Fruit fly (Drosophila melanogaster) whole organism, embryonic: ENCODE data around the gene CG2129.

ENCODE experiments used
- Asciz ChIP-seq: fragments of 200-800 bp; sonication (Bioruptor generic); optimal IDR thresholded peaks from 2 replicates; lab custom pipeline; 2017; ENCODE audit warnings: missing biosample characterization, mild to moderate bottlenecking, missing genetic modification characterization, missing genetic modification reagents
- CG10431 ChIP-seq: fragments of 200-800 bp; sonication (Bioruptor generic); optimal IDR thresholded peaks from 3 replicates; lab custom pipeline; 2018; ENCODE audit warnings: missing biosample characterization, mild to moderate bottlenecking, missing genetic modification characterization
- CG11504 ChIP-seq: fragments of 200-800 bp; sonication (Bioruptor generic); optimal IDR thresholded peaks from 3 replicates; lab custom pipeline; 2019; ENCODE audit warnings: missing biosample characterization, mild to moderate bottlenecking, missing genetic modification characterization, moderate library complexity
- CG11696 ChIP-seq: fragments of 200-800 bp; sonication (Bioruptor generic); IDR thresholded peaks from 2 replicates; pipeline ENCODE4 v1.3.6; 2022; ENCODE audit warnings: missing biosample characterization, missing genetic modification characterization
- CG12155 ChIP-seq: fragments of 200-800 bp; sonication (Bioruptor generic); optimal IDR thresholded peaks from 3 replicates; lab custom pipeline; 2016; ENCODE audit warnings: missing biosample characterization, missing genetic modification characterization
- CG12219 ChIP-seq: fragments of 200-800 bp; sonication (Bioruptor generic); optimal IDR thresholded peaks from 3 replicates; lab custom pipeline; 2018; ENCODE audit warnings: missing biosample characterization, mild to moderate bottlenecking, missing genetic modification characterization
- CG14710 ChIP-seq: fragments of 200-800 bp; sonication (Bioruptor generic); optimal IDR thresholded peaks from 3 replicates; lab custom pipeline; 2019; ENCODE audit warnings: missing biosample characterization, mild to moderate bottlenecking, missing genetic modification characterization, moderate library complexity
- CG15011 ChIP-seq: fragments of 200-800 bp; sonication (Bioruptor generic); optimal IDR thresholded peaks from 3 replicates; lab custom pipeline; 2018; ENCODE audit warnings: missing biosample characterization, mild to moderate bottlenecking, missing genetic modification characterization
- CG15601 ChIP-seq: fragments of 200-800 bp; sonication (Bioruptor generic); optimal IDR thresholded peaks from 3 replicates; lab custom pipeline; 2019; ENCODE audit warnings: missing biosample characterization, mild to moderate bottlenecking, missing genetic modification characterization, moderate library complexity
- CG15696 ChIP-seq: fragments of 200-800 bp; sonication (Bioruptor generic); optimal IDR thresholded peaks from 2 replicates; lab custom pipeline; 2019; ENCODE audit warnings: missing biosample characterization, mild to moderate bottlenecking, missing genetic modification characterization, moderate library complexity
- CG1603 ChIP-seq: fragments of 200-800 bp; sonication (Bioruptor generic); optimal IDR thresholded peaks from 2 replicates; lab custom pipeline; 2019; ENCODE audit warnings: missing biosample characterization, mild to moderate bottlenecking, missing genetic modification characterization, moderate library complexity
- CG16815 ChIP-seq: fragments of 200-800 bp; sonication (Bioruptor generic); optimal IDR thresholded peaks from 3 replicates; lab custom pipeline; 2017; ENCODE audit warnings: missing biosample characterization, mild to moderate bottlenecking, missing genetic modification characterization
- CG17328 ChIP-seq: fragments of 200-800 bp; sonication (Bioruptor generic); IDR thresholded peaks from 2 replicates; pipeline ENCODE4 v1.3.6; 2022; ENCODE audit warnings: missing biosample characterization, missing genetic modification characterization
- CG18262 ChIP-seq: fragments of 200-800 bp; optimal IDR thresholded peaks from 3 replicates; lab custom pipeline; 2019; ENCODE audit warnings: missing biosample characterization, mild to moderate bottlenecking, missing genetic modification characterization, moderate library complexity
- CG18476 ChIP-seq: fragments of 200-800 bp; sonication (Bioruptor generic); optimal IDR thresholded peaks from 2 replicates; lab custom pipeline; 2016; ENCODE audit warnings: missing biosample characterization, mild to moderate bottlenecking, missing genetic modification characterization
- CG18599 ChIP-seq: fragments of 200-800 bp; sonication (Bioruptor generic); optimal IDR thresholded peaks from 3 replicates; lab custom pipeline; 2017; ENCODE audit warnings: missing biosample characterization, missing genetic modification characterization, mild to moderate bottlenecking, moderate library complexity, missing genetic modification reagents
- CG2202 ChIP-seq: fragments of 200-800 bp; sonication (Bioruptor generic); optimal IDR thresholded peaks from 2 replicates; lab custom pipeline; 2018; ENCODE audit warnings: missing biosample characterization, mild to moderate bottlenecking, missing genetic modification characterization
- CG2712 ChIP-seq: fragments of 200-800 bp; optimal IDR thresholded peaks from 3 replicates; lab custom pipeline; 2019; ENCODE audit warnings: missing biosample characterization, mild to moderate bottlenecking, missing genetic modification characterization, moderate library complexity
- CG34422 ChIP-seq: fragments of 200-800 bp; sonication (Bioruptor generic); IDR thresholded peaks from 3 replicates; pipeline ENCODE4 v1.3.6; 2022; ENCODE audit warnings: missing biosample characterization, missing genetic modification characterization
- CG4328 ChIP-seq: fragments of 200-800 bp; sonication (Bioruptor generic); optimal IDR thresholded peaks from 3 replicates; lab custom pipeline; 2017; ENCODE audit warnings: missing biosample characterization, missing genetic modification reagents, missing genetic modification characterization
- CG6683 ChIP-seq: fragments of 200-800 bp; sonication (Bioruptor generic); optimal IDR thresholded peaks from 2 replicates; lab custom pipeline; 2017; ENCODE audit warnings: missing biosample characterization, mild to moderate bottlenecking, missing genetic modification characterization, missing genetic modification reagents
- CG7839 ChIP-seq: fragments of 200-800 bp; sonication (Bioruptor generic); optimal IDR thresholded peaks from 3 replicates; lab custom pipeline; 2018; ENCODE audit warnings: missing biosample characterization, mild to moderate bottlenecking, missing genetic modification characterization, moderate library complexity
- CG8089 ChIP-seq: fragments of 200-800 bp; sonication (Bioruptor generic); optimal IDR thresholded peaks from 3 replicates; lab custom pipeline; 2016; ENCODE audit warnings: missing biosample characterization, missing genetic modification characterization
- Dip3 ChIP-seq: fragments of 200-800 bp; sonication (Bioruptor generic); optimal IDR thresholded peaks from 3 replicates; lab custom pipeline; 2016; ENCODE audit warnings: missing biosample characterization, missing genetic modification characterization
- Hmr ChIP-seq: fragments of 200-800 bp; sonication (Bioruptor generic); optimal IDR thresholded peaks from 3 replicates; lab custom pipeline; 2017; ENCODE audit warnings: mild to moderate bottlenecking, missing biosample characterization, missing genetic modification reagents, missing genetic modification characterization
- Hmx ChIP-seq: fragments of 200-800 bp; sonication (Bioruptor generic); optimal IDR thresholded peaks from 2 replicates; lab custom pipeline; 2016; ENCODE audit warnings: missing biosample characterization, missing genetic modification characterization
- Hr78 ChIP-seq, 2 experiments: fragments of 200-800 bp in 1 of 2; fragments of >200 bp in 1 of 2; sonication (Bioruptor generic) in 1 of 2; optimal IDR thresholded peaks; 2 replicates each; lab custom pipeline; 2017 to 2019; ENCODE audit warnings: missing biosample characterization in 2 of 2, missing genetic modification characterization in 2 of 2, mild to moderate bottlenecking in 1 of 2, moderate library complexity in 1 of 2
- MBD-R2 ChIP-seq: fragments of 200-800 bp; sonication (Bioruptor generic); IDR thresholded peaks from 2 replicates; pipeline ENCODE4 v1.3.6; 2022; ENCODE audit warnings: missing biosample characterization, missing genetic modification characterization
- Meics ChIP-seq: fragments of 200-800 bp; sonication (Bioruptor generic); optimal IDR thresholded peaks from 2 replicates; lab custom pipeline; 2017; ENCODE audit warnings: missing biosample characterization, mild to moderate bottlenecking, missing genetic modification characterization
- Mes4 ChIP-seq: fragments of 200-800 bp; sonication (Bioruptor generic); optimal IDR thresholded peaks from 2 replicates; lab custom pipeline; 2016; ENCODE audit warnings: missing biosample characterization, missing genetic modification characterization
- Myb ChIP-seq: fragments of 200-800 bp; sonication (Bioruptor generic); optimal IDR thresholded peaks from 2 replicates; lab custom pipeline; 2016; ENCODE audit warnings: missing biosample characterization, missing genetic modification characterization
- NC2β ChIP-seq: fragments of 200-800 bp; sonication (Bioruptor generic); optimal IDR thresholded peaks from 2 replicates; lab custom pipeline; 2016; ENCODE audit warnings: missing biosample characterization, missing genetic modification characterization
- Sox102F ChIP-seq: fragments of 200-800 bp; sonication (Bioruptor generic); optimal IDR thresholded peaks from 2 replicates; lab custom pipeline; 2018; ENCODE audit warnings: missing biosample characterization, mild to moderate bottlenecking, missing genetic modification characterization, moderate library complexity
- danr ChIP-seq: fragments of 200-800 bp; sonication (Bioruptor generic); IDR thresholded peaks from 2 replicates; pipeline ENCODE4 v1.3.6; 2022; ENCODE audit warnings: missing biosample characterization, missing genetic modification characterization
- fd64A ChIP-seq: fragments of 200-800 bp; sonication (Bioruptor generic); optimal IDR thresholded peaks from 3 replicates; lab custom pipeline; 2018; ENCODE audit warnings: missing biosample characterization, mild to moderate bottlenecking, missing genetic modification characterization
- ftz-f1 ChIP-seq: fragments of 200-800 bp; sonication (Bioruptor generic); optimal IDR thresholded peaks from 2 replicates; lab custom pipeline; 2016; ENCODE audit warnings: missing biosample characterization, missing genetic modification characterization
- gce ChIP-seq: fragments of 200-800 bp; sonication (Bioruptor generic); IDR thresholded peaks from 3 replicates; pipeline ENCODE4 v1.3.6; 2022; ENCODE audit warnings: missing biosample characterization, missing genetic modification characterization
- gcm ChIP-seq: fragments of 200-800 bp; sonication (Bioruptor generic); optimal IDR thresholded peaks from 2 replicates; lab custom pipeline; 2019; ENCODE audit warnings: missing biosample characterization, mild to moderate bottlenecking, missing genetic modification characterization, moderate library complexity
- hbn ChIP-seq: fragments of 200-800 bp; sonication (Bioruptor generic); IDR thresholded peaks from 2 replicates; pipeline ENCODE4 v1.3.6; 2022; ENCODE audit warnings: missing biosample characterization, missing genetic modification characterization; ENCODE audit not compliant: partially characterized antibody
- knrl ChIP-seq: fragments of 200-800 bp; sonication (Bioruptor generic); IDR thresholded peaks from 3 replicates; pipeline ENCODE4 v1.3.6; 2022; ENCODE audit warnings: missing biosample characterization, missing genetic modification characterization; ENCODE audit not compliant: partially characterized antibody
- pfk ChIP-seq: fragments of 200-800 bp; sonication (Bioruptor generic); optimal IDR thresholded peaks from 2 replicates; lab custom pipeline; 2018; ENCODE audit warnings: missing biosample characterization, mild to moderate bottlenecking, missing genetic modification characterization, moderate library complexity
- phol ChIP-seq: fragments of 200-800 bp; sonication (Bioruptor generic); optimal IDR thresholded peaks from 3 replicates; lab custom pipeline; 2018; ENCODE audit warnings: missing biosample characterization, mild to moderate bottlenecking, missing genetic modification characterization, moderate library complexity
- pzg ChIP-seq: fragments of 200-800 bp; sonication (Bioruptor generic); optimal IDR thresholded peaks from 3 replicates; lab custom pipeline; 2018; ENCODE audit warnings: missing biosample characterization, mild to moderate bottlenecking, missing genetic modification characterization, moderate library complexity
- row ChIP-seq: fragments of 200-800 bp; sonication (Bioruptor generic); IDR thresholded peaks from 3 replicates; pipeline ENCODE4 v1.3.6; 2022; ENCODE audit warnings: missing biosample characterization, missing genetic modification characterization
- run ChIP-seq: fragments of 200-800 bp; sonication (Bioruptor generic); optimal IDR thresholded peaks from 3 replicates; lab custom pipeline; 2018; ENCODE audit warnings: missing biosample characterization, mild to moderate bottlenecking, missing genetic modification characterization
- sens ChIP-seq: fragments of 200-800 bp; sonication (Bioruptor generic); peaks from one replicate; lab custom pipeline; 2016; ENCODE audit warnings: missing biosample characterization, missing genetic modification characterization
- twi ChIP-seq: fragments of 200-800 bp; optimal IDR thresholded peaks from 2 replicates; lab custom pipeline; 2019; ENCODE audit warnings: missing biosample characterization, mild to moderate bottlenecking, missing genetic modification characterization, moderate library complexity
- unc-4 ChIP-seq: fragments of 200-800 bp; sonication (Bioruptor generic); IDR thresholded peaks from 2 replicates; pipeline ENCODE4 v1.3.6; 2022; ENCODE audit warnings: missing biosample characterization, missing genetic modification characterization; ENCODE audit not compliant: partially characterized antibody
- vvl ChIP-seq: fragments of 200-800 bp; sonication (Bioruptor generic); IDR thresholded peaks from 2 replicates; pipeline ENCODE4 v1.3.6; 2022; ENCODE audit warnings: missing biosample characterization, missing genetic modification characterization

The CG2129 gene

DNA sequence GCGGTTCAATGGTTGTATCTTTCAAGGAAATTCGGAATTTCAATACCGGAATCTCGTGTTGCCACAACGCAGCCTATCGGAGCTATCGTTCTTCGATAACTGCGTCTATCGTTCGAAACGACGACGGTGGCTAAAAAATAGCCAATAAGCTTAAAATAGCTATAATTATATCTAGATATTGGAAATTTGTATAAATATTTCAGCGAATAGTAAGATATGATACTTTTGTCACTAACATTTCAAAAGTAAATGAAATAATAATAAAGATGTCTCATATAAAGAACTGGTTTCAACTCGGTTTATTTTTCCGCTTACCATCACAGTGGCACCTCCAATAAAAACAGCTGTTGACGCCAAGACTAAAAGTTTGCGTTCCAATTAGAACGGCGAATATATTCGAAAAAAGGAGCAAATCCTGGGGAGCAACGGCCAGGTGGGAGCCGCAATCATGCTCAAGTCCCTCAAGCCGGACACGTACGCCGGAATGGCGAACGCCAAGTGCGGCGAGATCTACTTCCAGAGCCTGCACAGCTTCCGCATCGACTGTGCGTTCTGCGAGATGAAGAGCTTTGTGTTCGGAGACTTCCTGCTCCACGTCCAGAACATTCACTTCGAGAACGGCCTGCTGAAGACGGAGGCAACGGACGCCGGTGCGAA, at the start of gene CG2129, which contains the start of gene alpha-PheRS (continued):
- TF ChIP-seq CG10431 (GFP tag; lab: Kevin White, UChicago), result no peak
- TF ChIP-seq pzg (GFP tag; lab: Kevin White, UChicago), result peak; percentile 40
- no peak for TF ChIP-seq CG6683 (GFP tag; lab: Kevin White, UChicago)
- peak; percentile 77 for TF ChIP-seq sens (GFP tag; lab: Kevin White, UChicago)
- no peak for TF ChIP-seq CG7839 (tag; lab: Kevin White, UChicago)
- TF ChIP-seq twi, result no peak
- TF ChIP-seq CG12219, result no peak
- TF ChIP-seq danr (GFP tag; lab: Robert Waterston, UW), result no peak
- peak; percentile 55 for TF ChIP-seq CG14710 (tag; lab: Kevin White, UChicago)
- TF ChIP-seq ftz-f1 (GFP tag; lab: Kevin White, UChicago), result no peak
- no peak for TF ChIP-seq Hmx (GFP tag; lab: Kevin White, UChicago)
- TF ChIP-seq gcm (GFP tag; lab: Kevin White, UChicago), result no peak
- TF ChIP-seq CG17328 (GFP tag; lab: Robert Waterston, UW), result no peak
- no peak for TF ChIP-seq Myb (GFP tag; lab: Kevin White, UChicago)
- TF ChIP-seq pfk (GFP tag; lab: Kevin White, UChicago), result no peak
- TF ChIP-seq row (GFP tag; lab: Robert Waterston, UW), result peak; percentile 79
- no peak for TF ChIP-seq CG18599 (GFP tag; lab: Kevin White, UChicago)
- peak; percentile 53 for TF ChIP-seq phol (tag; lab: Kevin White, UChicago)
- no peak for TF ChIP-seq vvl (GFP tag; lab: Robert Waterston, UW)
- peak; percentile 57 for TF ChIP-seq CG2712 (tag; lab: Kevin White, UChicago)
- TF ChIP-seq unc-4 (GFP tag; lab: Robert Waterston, UW), result peak; percentile 54
- no peak for TF ChIP-seq Sox102F (GFP tag; lab: Kevin White, UChicago)
- TF ChIP-seq CG18262 (tag; lab: Kevin White, UChicago), result no peak
- TF ChIP-seq CG4328 (GFP tag; lab: Kevin White, UChicago), result peak; percentile 3
- no peak for TF ChIP-seq hbn (GFP tag; lab: Robert Waterston, UW)
- no peak for TF ChIP-seq run (tag; lab: Kevin White, UChicago)
- TF ChIP-seq Mes4, result no peak
- TF ChIP-seq knrl (GFP tag; lab: Robert Waterston, UW), result no peak
- TF ChIP-seq CG11504 (tag; lab: Kevin White, UChicago), result no peak
- TF ChIP-seq CG34422, result no peak
- TF ChIP-seq fd64A (GFP tag; lab: Kevin White, UChicago), result no peak
- TF ChIP-seq CG18476, result no peak
- TF ChIP-seq MBD-R2, result peak; percentile 76; the same call in 1 of the 2 replicates
- no peak for TF ChIP-seq gce
- no peak for TF ChIP-seq NC2β
- TF ChIP-seq Hmr (GFP tag; lab: Kevin White, UChicago), result no peak
- TF ChIP-seq CG15601 (tag; lab: Kevin White, UChicago), result peak; percentile 9
- TF ChIP-seq Asciz (GFP tag; lab: Kevin White, UChicago), result no peak
- TF ChIP-seq CG2202 (tag; lab: Kevin White, UChicago), result no peak
- TF ChIP-seq Meics (GFP tag; lab: Kevin White, UChicago), result no peak
- no peak for TF ChIP-seq Hr78 (GFP tag; optimal IDR thresholded peaks at IDR 0.05; lab: Kevin White, UChicago)
- no peak for TF ChIP-seq CG11696 (GFP tag; lab: Robert Waterston, UW)
- no peak for TF ChIP-seq CG8089 (GFP tag; lab: Kevin White, UChicago)
- TF ChIP-seq CG16815, result no peak
- TF ChIP-seq CG12155 (GFP tag; lab: Kevin White, UChicago), result peak; percentile 3
- TF ChIP-seq CG1603, result peak; percentile 11
- peak; percentile 23 for TF ChIP-seq CG15696
- TF ChIP-seq CG15011 (GFP tag; lab: Kevin White, UChicago), result no peak
- no peak for TF ChIP-seq Dip3 (GFP tag; lab: Kevin White, UChicago)
